Worm (Caenorhabditis elegans) whole organism, young adult: ENCODE results near the gene ZK177.1.

Source experiments
- ama-1 ChIP-seq, 3 experiments: fragments of 150-350 bp in 1 of 3; sonication (generic microtip) in 2 of 3; optimal IDR thresholded peaks; 2 replicates each; lab custom pipeline; 2014 to 2018; ENCODE audit warnings: missing biosample characterization in 2 of 3, missing genetic modification characterization in 2 of 3, missing genetic modification reagents in 2 of 3
- aptf-2 ChIP-seq: fragments of 200-800 bp; sonication (Bioruptor generic); conservative IDR thresholded peaks from 2 replicates; pipeline ENCODE4 v1.3.6; 2022; ENCODE audit warnings: missing genetic modification reagents, missing genetic modification characterization, missing compliant biosample characterization
- athp-1 ChIP-seq: sonication (generic microtip); optimal IDR thresholded peaks from 2 replicates; lab custom pipeline; 2017; ENCODE audit warnings: mild to moderate bottlenecking, missing genetic modification characterization, missing compliant biosample characterization
- ceh-100 ChIP-seq: fragments of 200-800 bp; sonication (Bioruptor generic); IDR thresholded peaks from 2 replicates; pipeline ENCODE4 v1.3.6; 2022; ENCODE audit warnings: missing genetic modification reagents, missing genetic modification characterization, missing compliant biosample characterization
- hrde-1 ChIP-seq: sonication (generic microtip); optimal IDR thresholded peaks from 2 replicates; lab custom pipeline; 2016; ENCODE audit warnings: missing genetic modification characterization, mild to moderate bottlenecking, missing compliant biosample characterization, moderate library complexity, missing genotype, missing genetic modification reagents, borderline replicate concordance
- nhr-80 ChIP-seq: sonication (generic microtip); optimal IDR thresholded peaks from 2 replicates; lab custom pipeline; 2016; ENCODE audit warnings: missing genetic modification characterization, missing compliant biosample characterization
- ztf-28 ChIP-seq: fragments of 200-800 bp; sonication (Bioruptor generic); IDR thresholded peaks from 2 replicates; pipeline ENCODE4 v1.3.6; 2022; ENCODE audit warnings: missing genetic modification reagents, missing genetic modification characterization, missing compliant biosample characterization

ce11 chrII:5578714-5579113 lies 50.8 kb downstream of the ZK177.1 start:
- TF ChIP-seq nhr-80 (no peak), athp-1 (tag; lab: Kevin White, UChicago) (no peak), hrde-1 (no peak), ama-1 (optimal IDR thresholded peaks at IDR 0.05; lab: Kevin White, UChicago) (no peak), ama-1 (GFP tag; optimal IDR thresholded peaks at IDR 0.05; lab: Kevin White, UChicago) (no peak), aptf-2 (no peak), ztf-28 (GFP tag; lab: Robert Waterston, UW) (no peak), ceh-100 (no peak)
